Worm (Caenorhabditis elegans) whole organism, late embryonic: ENCODE data around the gene F53A9.7.

ENCODE experiments used
- C08G9.2 ChIP-seq: sonication (generic microtip); optimal IDR thresholded peaks from 2 replicates; lab custom pipeline; 2016; ENCODE audit warnings: mild to moderate bottlenecking, missing genetic modification characterization, moderate library complexity, missing compliant biosample characterization
- K09A11.1 ChIP-seq: sonication (generic microtip); optimal IDR thresholded peaks from 2 replicates; lab custom pipeline; 2017; ENCODE audit warnings: antibody characterized with exemption, mild to moderate bottlenecking, missing genetic modification characterization, missing compliant biosample characterization; ENCODE audit not compliant: insufficient read depth
- ahr-1 ChIP-seq: sonication (generic microtip); optimal IDR thresholded peaks from 2 replicates; lab custom pipeline; 2016; ENCODE audit warnings: missing genetic modification characterization, missing compliant biosample characterization
- ceh-14 ChIP-seq: sonication (generic microtip); optimal IDR thresholded peaks from 2 replicates; lab custom pipeline; 2016; ENCODE audit warnings: missing genotype, missing genetic modification characterization, missing compliant biosample characterization
- ceh-18 ChIP-seq: sonication (generic microtip); optimal IDR thresholded peaks from 2 replicates; lab custom pipeline; 2016; ENCODE audit warnings: missing genetic modification characterization, missing compliant biosample characterization
- ceh-19 ChIP-seq: fragments of 200-800 bp; sonication (Bioruptor generic); optimal IDR thresholded peaks from 2 replicates; lab custom pipeline; 2018; ENCODE audit warnings: mild to moderate bottlenecking, missing genetic modification characterization, missing compliant biosample characterization
- ceh-2 ChIP-seq: sonication (generic microtip); optimal IDR thresholded peaks from 2 replicates; lab custom pipeline; 2016; ENCODE audit warnings: missing genotype, missing genetic modification characterization, missing compliant biosample characterization
- ceh-22 ChIP-seq: sonication (generic microtip); optimal IDR thresholded peaks from 2 replicates; lab custom pipeline; 2017; ENCODE audit warnings: missing biosample characterization, missing genetic modification characterization
- ceh-24 ChIP-seq: sonication (generic microtip); optimal IDR thresholded peaks from 2 replicates; lab custom pipeline; 2016; ENCODE audit warnings: mild to moderate bottlenecking, missing genetic modification characterization, missing compliant biosample characterization
- ceh-31 ChIP-seq: sonication (generic microtip); optimal IDR thresholded peaks from 2 replicates; lab custom pipeline; 2016; ENCODE audit warnings: missing genetic modification characterization, missing compliant biosample characterization
- ceh-34 ChIP-seq: sonication (generic microtip); optimal IDR thresholded peaks from 2 replicates; lab custom pipeline; 2016; ENCODE audit warnings: mild to moderate bottlenecking, missing genetic modification characterization, missing compliant biosample characterization
- ceh-45 ChIP-seq: fragments of 200-800 bp; sonication (Bioruptor generic); IDR thresholded peaks from 2 replicates; pipeline ENCODE4 v1.3.6; 2022; ENCODE audit warnings: missing genetic modification reagents, missing genetic modification characterization, missing compliant biosample characterization
- ceh-6 ChIP-seq: fragments of 200-800 bp; sonication (Bioruptor generic); optimal IDR thresholded peaks from 2 replicates; lab custom pipeline; 2018; ENCODE audit warnings: mild to moderate bottlenecking, missing genetic modification characterization, missing compliant biosample characterization
- ceh-9 ChIP-seq: sonication (generic microtip); optimal IDR thresholded peaks from 2 replicates; lab custom pipeline; 2016; ENCODE audit warnings: mild to moderate bottlenecking, missing genetic modification characterization, inconsistent platforms, missing compliant biosample characterization
- dmd-4 ChIP-seq: sonication (generic microtip); optimal IDR thresholded peaks from 2 replicates; lab custom pipeline; 2016; ENCODE audit warnings: borderline replicate concordance, missing genetic modification characterization, missing compliant biosample characterization
- elt-2 ChIP-seq: sonication (generic microtip); optimal IDR thresholded peaks from 2 replicates; lab custom pipeline; 2016; ENCODE audit warnings: missing genetic modification reagents, missing genetic modification characterization, missing compliant biosample characterization
- fax-1 ChIP-seq: sonication (generic microtip); optimal IDR thresholded peaks from 2 replicates; lab custom pipeline; 2016; ENCODE audit warnings: missing genotype, missing genetic modification characterization, missing compliant biosample characterization
- hlh-13 ChIP-seq: fragments of 200-800 bp; sonication (Bioruptor generic); optimal IDR thresholded peaks from 2 replicates; lab custom pipeline; 2018; ENCODE audit warnings: mild to moderate bottlenecking, missing genetic modification characterization, missing compliant biosample characterization
- hlh-15 ChIP-seq: sonication (generic microtip); optimal IDR thresholded peaks from 2 replicates; lab custom pipeline; 2016; ENCODE audit warnings: missing genetic modification characterization, missing compliant biosample characterization
- hlh-30 ChIP-seq: sonication (generic microtip); optimal IDR thresholded peaks from 2 replicates; lab custom pipeline; 2017; ENCODE audit warnings: antibody characterized with exemption, missing genetic modification characterization, missing compliant biosample characterization; ENCODE audit not compliant: insufficient read depth
- hlh-6 ChIP-seq: sonication (generic microtip); optimal IDR thresholded peaks from 2 replicates; lab custom pipeline; 2016; ENCODE audit warnings: missing genotype, missing genetic modification characterization, missing compliant biosample characterization
- hlh-8 ChIP-seq: sonication (generic microtip); optimal IDR thresholded peaks from 2 replicates; lab custom pipeline; 2016; ENCODE audit warnings: missing genotype, missing genetic modification characterization, missing compliant biosample characterization
- lim-6 ChIP-seq: sonication (generic microtip); optimal IDR thresholded peaks from 2 replicates; lab custom pipeline; 2016; ENCODE audit warnings: missing genetic modification characterization, missing compliant biosample characterization
- lin-11 ChIP-seq: fragments of 200-800 bp; sonication (Bioruptor generic); optimal IDR thresholded peaks from 2 replicates; lab custom pipeline; 2018; ENCODE audit warnings: mild to moderate bottlenecking, missing genetic modification characterization, missing compliant biosample characterization
- madf-2 ChIP-seq: sonication (generic microtip); optimal IDR thresholded peaks from 2 replicates; lab custom pipeline; 2017; ENCODE audit warnings: missing genetic modification characterization, missing compliant biosample characterization
- nfya-1 ChIP-seq: sonication (generic microtip); optimal IDR thresholded peaks from 2 replicates; lab custom pipeline; 2017; ENCODE audit warnings: missing genetic modification characterization, mild to moderate bottlenecking, missing compliant biosample characterization, antibody characterized with exemption, moderate library complexity
- nhr-11 ChIP-seq: fragments of 150-350 bp; optimal IDR thresholded peaks from 2 replicates; lab custom pipeline; 2014; ENCODE audit warnings: missing biosample characterization, missing genetic modification characterization
- pha-2 ChIP-seq: sonication (generic microtip); optimal IDR thresholded peaks from 2 replicates; lab custom pipeline; 2017; ENCODE audit warnings: mild to moderate bottlenecking, missing genetic modification characterization, missing compliant biosample characterization
- pha-4 ChIP-seq: fragments of 150-350 bp; optimal IDR thresholded peaks from 2 replicates; lab custom pipeline; 2018; ENCODE audit warnings: missing biosample characterization, missing genetic modification reagents, missing genetic modification characterization
- pros-1 ChIP-seq: fragments of 150-350 bp; optimal IDR thresholded peaks from 2 replicates; lab custom pipeline; 2014; ENCODE audit warnings: missing biosample characterization, missing genetic modification reagents, missing genetic modification characterization
- ref-2 ChIP-seq: sonication (generic microtip); optimal IDR thresholded peaks from 2 replicates; lab custom pipeline; 2016; ENCODE audit warnings: missing genetic modification characterization, missing compliant biosample characterization
- rnt-1 ChIP-seq: sonication (generic microtip); optimal IDR thresholded peaks from 2 replicates; lab custom pipeline; 2016; ENCODE audit warnings: missing genetic modification characterization, missing compliant biosample characterization
- sdc-2 ChIP-seq: sonication (generic microtip); optimal IDR thresholded peaks from 2 replicates; lab custom pipeline; 2016; ENCODE audit warnings: missing genotype, missing genetic modification characterization, missing compliant biosample characterization
- sox-4 ChIP-seq: sonication (generic microtip); optimal IDR thresholded peaks from 2 replicates; lab custom pipeline; 2017; ENCODE audit warnings: mild to moderate bottlenecking, missing genetic modification characterization, inconsistent platforms, missing compliant biosample characterization
- syd-9 ChIP-seq: sonication (generic microtip); optimal IDR thresholded peaks from 2 replicates; lab custom pipeline; 2016; ENCODE audit warnings: mild to moderate bottlenecking, missing genetic modification characterization, moderate library complexity, missing compliant biosample characterization
- tbx-7 ChIP-seq: sonication (generic microtip); optimal IDR thresholded peaks from 2 replicates; lab custom pipeline; 2016; ENCODE audit warnings: missing genotype, missing genetic modification characterization, missing compliant biosample characterization
- ttx-3 ChIP-seq: sonication (generic microtip); optimal IDR thresholded peaks from 2 replicates; lab custom pipeline; 2016; ENCODE audit warnings: missing genetic modification reagents, missing genetic modification characterization, missing compliant biosample characterization
- unc-86 ChIP-seq: sonication (generic microtip); optimal IDR thresholded peaks from 2 replicates; lab custom pipeline; 2016; ENCODE audit warnings: missing genetic modification characterization, missing compliant biosample characterization
- ztf-16 ChIP-seq: sonication (generic microtip); optimal IDR thresholded peaks from 2 replicates; lab custom pipeline; 2017; ENCODE audit warnings: missing genetic modification characterization, missing compliant biosample characterization

F53A9.7 gene

DNA sequence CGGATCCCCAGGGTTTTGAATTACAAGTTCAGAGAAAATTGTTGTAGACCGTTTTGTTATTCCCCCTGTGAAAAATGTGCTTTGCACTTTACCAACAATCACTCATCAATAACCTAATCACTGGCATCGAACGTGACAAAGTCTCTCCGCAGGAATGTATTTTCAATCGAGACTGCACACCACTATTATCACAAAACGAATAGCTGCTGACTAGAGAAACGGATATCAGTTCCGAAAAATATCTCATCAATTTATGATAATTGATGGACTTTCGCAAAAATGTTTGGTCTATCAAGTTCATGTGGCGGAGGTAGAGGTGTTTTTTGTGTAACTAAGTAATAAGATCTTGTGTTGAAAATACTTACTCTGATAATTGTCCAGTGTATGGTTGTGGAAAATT is 44.3 kb upstream of the F53A9.7 start:
- TF ChIP-seq madf-2 (tag; lab: Kevin White, UChicago) (no peak), ceh-19 (no peak)

DNA sequence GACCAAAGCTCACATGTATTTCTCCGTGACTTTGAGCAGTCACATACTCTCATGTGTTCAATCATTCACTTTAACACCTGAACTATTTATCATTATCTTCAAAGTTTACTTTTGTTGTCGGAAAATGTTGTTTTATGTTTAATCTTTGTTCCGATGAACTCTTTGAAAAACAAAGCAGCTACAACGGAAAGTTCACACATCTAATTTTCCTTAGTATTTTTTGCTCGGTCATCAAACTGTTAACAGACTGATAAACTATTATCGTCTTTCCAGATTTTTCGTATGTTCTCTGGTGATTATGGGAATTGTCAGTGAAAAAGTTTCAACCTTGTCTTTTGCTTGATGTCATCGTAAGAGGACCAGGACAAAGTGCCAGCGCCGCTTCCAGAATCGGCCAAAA is 39.3 kb upstream of the F53A9.7 start:
- TF ChIP-seq ref-2 (tag; lab: Kevin White, UChicago) (no peak), C08G9.2 (tag; lab: Kevin White, UChicago) (no peak), unc-86 (tag; lab: Kevin White, UChicago) (no peak), ceh-34 (tag; lab: Kevin White, UChicago) (no peak), ttx-3 (tag; lab: Kevin White, UChicago) (no peak), pros-1 (tag; lab: Kevin White, UChicago) (no peak), lin-11 (tag; lab: Kevin White, UChicago) (no peak), K09A11.1 (no peak), hlh-6 (no peak), nhr-11 (tag; lab: Kevin White, UChicago) (no peak), nfya-1 (tag; lab: Kevin White, UChicago) (no peak), hlh-13 (GFP tag; lab: Kevin White, UChicago) (no peak), pha-2 (no peak), ceh-45 (GFP tag; lab: Robert Waterston, UW) (no peak), ceh-2 (tag; lab: Kevin White, UChicago) (no peak), syd-9 (no peak), ceh-6 (no peak), ceh-22 (tag; lab: Kevin White, UChicago) (no peak), ceh-24 (tag; lab: Kevin White, UChicago) (no peak)

ce11 chrX:8754285-8754795 is 37.6 kb upstream of the F53A9.7 start:
- TF ChIP-seq fax-1 (tag; lab: Kevin White, UChicago) (no peak), nhr-11 (tag; lab: Kevin White, UChicago) (no peak), ceh-45 (GFP tag; lab: Robert Waterston, UW) (no peak), elt-2 (no peak), hlh-8 (no peak), ceh-34 (tag; lab: Kevin White, UChicago) (no peak), pha-4 (tag; lab: Kevin White, UChicago) (no peak), lim-6 (no peak), tbx-7 (no peak), ceh-18 (no peak), nfya-1 (tag; lab: Kevin White, UChicago) (no peak), ceh-2 (tag; lab: Kevin White, UChicago) (no peak), hlh-15 (no peak), ceh-9 (tag; lab: Kevin White, UChicago) (no peak), C08G9.2 (tag; lab: Kevin White, UChicago) (no peak)

DNA sequence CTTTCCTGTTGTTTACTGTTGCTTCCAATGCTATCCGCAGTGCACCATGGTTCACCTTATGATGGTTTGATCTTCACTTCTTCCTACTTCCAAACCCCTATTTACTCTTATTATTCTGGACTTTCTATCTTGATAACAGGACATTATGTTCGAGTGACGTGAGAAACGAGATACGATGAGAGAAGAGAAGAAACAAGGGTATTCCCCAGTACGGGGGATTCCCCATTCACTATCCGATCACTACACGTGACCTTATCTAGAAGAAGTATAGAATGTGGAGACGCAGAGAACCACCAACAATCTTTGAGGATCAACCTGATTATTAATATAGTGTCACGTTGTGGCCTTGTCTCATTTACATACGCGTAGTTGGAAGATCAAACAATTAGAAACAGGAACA is 35.8 kb upstream of the F53A9.7 start:
- TF ChIP-seq elt-2 (peak; percentile 47), tbx-7 (no peak), hlh-30 (peak; percentile 44)

ce11 chrX:8750660-8751059 is 33.9 kb upstream of the F53A9.7 start, which contains the start of gene asns-2:
Gene asns-2 (minus strand): TSS chrX:8750941.
- no peak for TF ChIP-seq sox-4
- TF ChIP-seq dmd-4 (tag; lab: Kevin White, UChicago) = no peak
- TF ChIP-seq ttx-3 (tag; lab: Kevin White, UChicago) = no peak
- TF ChIP-seq sdc-2 (tag; lab: Kevin White, UChicago) = no peak
- no peak for TF ChIP-seq ceh-31
- no peak for TF ChIP-seq nfya-1 (tag; lab: Kevin White, UChicago)
- no peak for TF ChIP-seq ztf-16
- no peak for TF ChIP-seq ceh-14 (tag; lab: Kevin White, UChicago)
- no peak for TF ChIP-seq fax-1 (tag; lab: Kevin White, UChicago)
- no peak for TF ChIP-seq ahr-1 (tag; lab: Kevin White, UChicago)
- no peak for TF ChIP-seq ceh-45 (GFP tag; lab: Robert Waterston, UW)
- TF ChIP-seq hlh-6 = no peak
- TF ChIP-seq madf-2 (tag; lab: Kevin White, UChicago) = no peak
- TF ChIP-seq ceh-19 = no peak
- no peak for TF ChIP-seq rnt-1 (tag; lab: Kevin White, UChicago)
- no peak for TF ChIP-seq ceh-6
- no peak for TF ChIP-seq pha-2
